Worm (Caenorhabditis elegans) whole organism, mixed stage, embryonic: ENCODE results near the gene C07E3.9.

Experiments
- M03D4.4 ChIP-seq: sonication (generic microtip); optimal IDR thresholded peaks from 2 replicates; lab custom pipeline; 2017; ENCODE audit warnings: mild to moderate bottlenecking, missing genetic modification characterization, missing compliant biosample characterization
- bed-3 ChIP-seq: fragments of 200-800 bp; sonication (Bioruptor generic); optimal IDR thresholded peaks from 3 replicates; lab custom pipeline; 2018; ENCODE audit warnings: mild to moderate bottlenecking, missing genetic modification characterization, moderate library complexity, missing compliant biosample characterization
- blmp-1 ChIP-seq: fragments of 150-350 bp; optimal IDR thresholded peaks from 2 replicates; lab custom pipeline; 2014; ENCODE audit warnings: missing biosample characterization, missing genetic modification characterization
- ceh-39 ChIP-seq: fragments of 150-350 bp; optimal IDR thresholded peaks from 2 replicates; lab custom pipeline; 2014; ENCODE audit warnings: missing biosample characterization, missing genetic modification characterization
- ceh-43 ChIP-seq: fragments of 200-800 bp; sonication (Bioruptor generic); optimal IDR thresholded peaks from 2 replicates; lab custom pipeline; 2018; ENCODE audit warnings: mild to moderate bottlenecking, missing genetic modification characterization, moderate library complexity, missing compliant biosample characterization
- ceh-83 ChIP-seq: fragments of 200-800 bp; sonication (Bioruptor generic); optimal IDR thresholded peaks from 2 replicates; lab custom pipeline; 2018; ENCODE audit warnings: mild to moderate bottlenecking, missing genetic modification characterization, missing compliant biosample characterization
- ces-1 ChIP-seq: fragments of 150-350 bp; optimal IDR thresholded peaks from 2 replicates; lab custom pipeline; 2014; ENCODE audit warnings: missing biosample characterization, missing genetic modification reagents, missing genetic modification characterization
- cnd-1 ChIP-seq: fragments of 200-800 bp; sonication (Bioruptor generic); optimal IDR thresholded peaks from 2 replicates; lab custom pipeline; 2018; ENCODE audit warnings: mild to moderate bottlenecking, missing genetic modification characterization, missing compliant biosample characterization
- drap-1 ChIP-seq: fragments of 200-800 bp; sonication (Bioruptor generic); optimal IDR thresholded peaks from 3 replicates; lab custom pipeline; 2018; ENCODE audit warnings: mild to moderate bottlenecking, missing genetic modification characterization, missing compliant biosample characterization
- elt-1 ChIP-seq: sonication (generic microtip); optimal IDR thresholded peaks from 2 replicates; lab custom pipeline; 2017; ENCODE audit warnings: missing genetic modification characterization, mild to moderate bottlenecking, missing compliant biosample characterization, antibody characterized with exemption, moderate library complexity, borderline replicate concordance; ENCODE audit not compliant: insufficient read depth
- elt-3 ChIP-seq: fragments of 150-350 bp; optimal IDR thresholded peaks from 2 replicates; lab custom pipeline; 2014; ENCODE audit warnings: missing biosample characterization, missing genetic modification characterization
- flh-1 ChIP-seq: fragments of 200-800 bp; sonication (Bioruptor generic); optimal IDR thresholded peaks from 2 replicates; lab custom pipeline; 2018; ENCODE audit warnings: mild to moderate bottlenecking, missing genetic modification characterization, moderate library complexity, missing compliant biosample characterization
- hlh-1 ChIP-seq: fragments of 150-350 bp; optimal IDR thresholded peaks from 2 replicates; lab custom pipeline; 2014; ENCODE audit warnings: missing biosample characterization, missing genetic modification reagents, missing genetic modification characterization
- lin-13 ChIP-seq: fragments of 150-350 bp; optimal IDR thresholded peaks from 2 replicates; lab custom pipeline; 2014; ENCODE audit warnings: missing biosample characterization, missing genetic modification characterization
- lin-32 ChIP-seq: fragments of 200-800 bp; sonication (Bioruptor generic); optimal IDR thresholded peaks from 2 replicates; lab custom pipeline; 2018; ENCODE audit warnings: mild to moderate bottlenecking, missing genetic modification characterization, missing compliant biosample characterization
- lsy-2 ChIP-seq: fragments of 150-350 bp; optimal IDR thresholded peaks from 2 replicates; lab custom pipeline; 2014; ENCODE audit warnings: missing biosample characterization, missing genetic modification characterization
- mab-5 ChIP-seq: fragments of 150-350 bp; optimal IDR thresholded peaks from 2 replicates; lab custom pipeline; 2014; ENCODE audit warnings: missing biosample characterization, missing genetic modification characterization
- mep-1 ChIP-seq: fragments of 150-350 bp; optimal IDR thresholded peaks from 2 replicates; lab custom pipeline; 2017; ENCODE audit warnings: missing biosample characterization, missing genetic modification reagents, missing genetic modification characterization, inconsistent platforms
- mls-2 ChIP-seq: sonication (generic microtip); optimal IDR thresholded peaks from 2 replicates; lab custom pipeline; 2016; ENCODE audit warnings: mild to moderate bottlenecking, missing genetic modification characterization, moderate library complexity, missing compliant biosample characterization
- nhr-12 ChIP-seq: fragments of 150-350 bp; optimal IDR thresholded peaks from 2 replicates; lab custom pipeline; 2014; ENCODE audit warnings: missing biosample characterization, missing genetic modification characterization
- nhr-237 ChIP-seq: fragments of 150-350 bp; optimal IDR thresholded peaks from 2 replicates; lab custom pipeline; 2014; ENCODE audit warnings: missing biosample characterization, missing genetic modification characterization
- nhr-28 ChIP-seq: fragments of 150-350 bp; optimal IDR thresholded peaks from 2 replicates; lab custom pipeline; 2014; ENCODE audit warnings: missing biosample characterization, missing genetic modification characterization
- nhr-76 ChIP-seq: sonication (generic microtip); optimal IDR thresholded peaks from 2 replicates; lab custom pipeline; 2017; ENCODE audit warnings: missing biosample characterization, missing genetic modification characterization
- sem-2 ChIP-seq: fragments of 200-800 bp; sonication (Bioruptor generic); optimal IDR thresholded peaks from 2 replicates; lab custom pipeline; 2018; ENCODE audit warnings: mild to moderate bottlenecking, missing genetic modification characterization, missing compliant biosample characterization
- sptf-1 ChIP-seq: sonication (generic microtip); optimal IDR thresholded peaks from 2 replicates; lab custom pipeline; 2017; ENCODE audit warnings: mild to moderate bottlenecking, missing genetic modification characterization, moderate library complexity, missing compliant biosample characterization
- tbx-8 ChIP-seq: fragments of 200-800 bp; sonication (Bioruptor generic); optimal IDR thresholded peaks from 2 replicates; lab custom pipeline; 2018; ENCODE audit warnings: mild to moderate bottlenecking, missing genetic modification characterization, moderate library complexity, missing compliant biosample characterization
- unc-120 ChIP-seq: sonication (generic microtip); optimal IDR thresholded peaks from 2 replicates; lab custom pipeline; 2017; ENCODE audit warnings: missing genetic modification characterization, missing compliant biosample characterization; ENCODE audit not compliant: poor library complexity, severe bottlenecking
- unc-62 ChIP-seq: fragments of 150-350 bp; optimal IDR thresholded peaks from 2 replicates; lab custom pipeline; 2014; ENCODE audit warnings: missing biosample characterization, missing genetic modification reagents, missing genetic modification characterization
- zip-8 ChIP-seq: fragments of 150-350 bp; optimal IDR thresholded peaks from 2 replicates; lab custom pipeline; 2014; ENCODE audit warnings: missing biosample characterization, missing genetic modification characterization
- ztf-11 ChIP-seq: fragments of 150-350 bp; optimal IDR thresholded peaks from 2 replicates; lab custom pipeline; 2014; ENCODE audit warnings: missing biosample characterization, missing genetic modification characterization

The C07E3.9 gene

ce11 chrII:10384680-10385383 is 34.3 kb downstream of the C07E3.9 start, which contains the start of gene ztf-27:
Gene ztf-27, plus strand, starts transcription at chrII:10385333.
- TF ChIP-seq mab-5 (tag; lab: Kevin White, UChicago) (no peak), sptf-1 (tag; lab: Kevin White, UChicago) (peak; percentile 37), nhr-237 (tag; lab: Kevin White, UChicago) (peak; percentile 41), unc-120 (peak; percentile 75), nhr-12 (tag; lab: Kevin White, UChicago) (no peak)

ce11 chrII:10388041-10388706 is 37.6 kb downstream of the C07E3.9 start:
- TF ChIP-seq nhr-76 (tag; lab: Kevin White, UChicago) (no peak), flh-1 (GFP tag; lab: Kevin White, UChicago) (peak; percentile 5), M03D4.4 (tag; lab: Kevin White, UChicago) (peak; percentile 82), bed-3 (peak; percentile 37), elt-1 (tag; lab: Kevin White, UChicago) (peak; percentile 54), lsy-2 (tag; lab: Kevin White, UChicago) (peak; percentile 52), tbx-8 (peak; percentile 78), nhr-12 (tag; lab: Kevin White, UChicago) (no peak), zip-8 (tag; lab: Kevin White, UChicago) (no peak), hlh-1 (tag; lab: Kevin White, UChicago) (peak; percentile 39), ceh-83 (GFP tag; lab: Kevin White, UChicago) (peak; percentile 74), elt-3 (tag; lab: Kevin White, UChicago) (no peak), drap-1 (GFP tag; lab: Kevin White, UChicago) (peak; percentile 54), nhr-237 (tag; lab: Kevin White, UChicago) (peak; percentile 11), blmp-1 (no peak), unc-120 (peak; percentile 70), lin-32 (GFP tag; lab: Kevin White, UChicago) (peak; percentile 30), mep-1 (tag; lab: Kevin White, UChicago) (peak; percentile 78), ceh-39 (tag; lab: Kevin White, UChicago) (peak; percentile 4), mls-2 (peak; percentile 66), lin-13 (tag; lab: Kevin White, UChicago) (no peak), ces-1 (GFP tag; lab: Kevin White, UChicago) (peak; percentile 48), sptf-1 (tag; lab: Kevin White, UChicago) (peak; percentile 91), unc-62 (GFP tag; lab: Kevin White, UChicago) (no peak), mab-5 (tag; lab: Kevin White, UChicago) (no peak), ceh-43 (GFP tag; lab: Kevin White, UChicago) (peak; percentile 77), sem-2 (GFP tag; lab: Kevin White, UChicago) (no peak), nhr-28 (tag; lab: Kevin White, UChicago) (no peak), cnd-1 (tag; lab: Kevin White, UChicago) (peak; percentile 38)

ce11 chrII:10389038-10389437 is 38.5 kb downstream of the C07E3.9 start:
- TF ChIP-seq unc-120 (no peak), ztf-11 (tag; lab: Kevin White, UChicago) (no peak), mab-5 (tag; lab: Kevin White, UChicago) (no peak), cnd-1 (tag; lab: Kevin White, UChicago) (no peak), nhr-28 (tag; lab: Kevin White, UChicago) (no peak), flh-1 (GFP tag; lab: Kevin White, UChicago) (no peak), unc-62 (GFP tag; lab: Kevin White, UChicago) (no peak), sptf-1 (tag; lab: Kevin White, UChicago) (no peak), blmp-1 (no peak)

- TF ChIP-seq unc-120 (no peak), tbx-8 (no peak), drap-1 (GFP tag; lab: Kevin White, UChicago) (no peak), ceh-83 (GFP tag; lab: Kevin White, UChicago) (no peak), hlh-1 (tag; lab: Kevin White, UChicago) (no peak), M03D4.4 (tag; lab: Kevin White, UChicago) (no peak), nhr-237 (tag; lab: Kevin White, UChicago) (no peak), nhr-28 (tag; lab: Kevin White, UChicago) (no peak), sptf-1 (tag; lab: Kevin White, UChicago) (no peak), ceh-43 (GFP tag; lab: Kevin White, UChicago) (no peak)
Observed at ce11 chrII:10389776-10390175, 39.2 kb downstream of the C07E3.9 start.
